Worm (Caenorhabditis elegans): ENCODE data around the gene Y37D8A.29.
A peak's percentile ranks its signal among the peaks of the same experiment; 100 is the strongest.

Gene Y37D8A.29

DNA sequence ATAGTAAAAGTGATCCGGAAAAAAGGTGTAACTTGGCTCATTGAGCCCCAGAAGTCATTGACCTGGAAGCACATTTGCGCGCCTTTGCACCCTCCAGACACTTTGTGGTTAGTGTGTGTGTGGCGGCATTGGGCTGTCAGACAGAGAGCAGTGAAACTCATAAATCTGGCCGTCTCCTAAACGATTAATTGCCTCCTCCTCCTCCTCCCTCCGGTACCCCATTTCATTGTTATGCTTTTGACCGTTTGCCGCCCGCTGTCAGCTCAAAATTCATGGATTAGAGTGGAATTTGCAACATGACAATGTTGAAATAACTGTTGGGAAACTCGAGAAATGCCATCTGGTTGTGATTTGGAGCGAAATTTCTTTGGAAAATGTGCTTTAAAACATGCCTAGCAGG is 12.6 kb upstream of the Y37D8A.29 start:
- TF ChIP-seq M03D4.4 (tag; optimal IDR thresholded peaks at IDR 0.05) (no peak), elt-3 (tag; optimal IDR thresholded peaks at IDR 0.05) (no peak), elt-1 (tag; optimal IDR thresholded peaks at IDR 0.05; ENCODE audit: borderline replicate concordance, insufficient read depth) (no peak), ces-1 (GFP tag; optimal IDR thresholded peaks at IDR 0.05) (no peak), lin-13 (tag; optimal IDR thresholded peaks at IDR 0.05) (no peak), cnd-1 (tag; optimal IDR thresholded peaks at IDR 0.05) (no peak), unc-62 (GFP tag; optimal IDR thresholded peaks at IDR 0.05) (peak; percentile 65), nhr-28 (tag; optimal IDR thresholded peaks at IDR 0.05) (no peak)

DNA sequence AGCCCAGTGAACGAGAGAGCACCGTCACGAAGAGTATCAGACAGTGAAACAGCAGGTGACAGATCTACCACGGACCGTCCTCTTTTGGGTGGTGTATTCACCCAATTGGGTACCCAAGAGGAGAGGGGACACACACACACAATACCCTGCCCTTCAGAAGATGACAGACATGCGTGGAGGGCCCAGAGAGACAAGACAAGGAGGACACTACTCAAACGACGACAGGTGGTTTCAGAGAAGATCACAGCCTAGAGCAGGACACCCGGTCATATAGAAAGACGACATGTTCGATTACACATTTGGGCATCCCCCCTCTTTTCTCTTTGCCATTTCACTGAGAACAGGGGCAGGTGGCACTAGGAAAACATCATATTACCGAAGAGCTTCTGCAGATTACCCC is 2.7 kb upstream of the Y37D8A.29 start:
- TF ChIP-seq lsy-2 (tag; optimal IDR thresholded peaks at IDR 0.05): no peak
- TF ChIP-seq sptf-1 (tag; optimal IDR thresholded peaks at IDR 0.05): peak; percentile 23
- peak; percentile 0 for TF ChIP-seq unc-120 (tag; optimal IDR thresholded peaks at IDR 0.05; ENCODE audit: poor library complexity, severe bottlenecking)
- TF ChIP-seq drap-1 (GFP tag; optimal IDR thresholded peaks at IDR 0.05): no peak
- no peak for TF ChIP-seq flh-1 (GFP tag; optimal IDR thresholded peaks at IDR 0.05)
- no peak for TF ChIP-seq zip-8 (tag; optimal IDR thresholded peaks at IDR 0.05)
- no peak for TF ChIP-seq ceh-43 (GFP tag; optimal IDR thresholded peaks at IDR 0.05)
- TF ChIP-seq mab-5 (tag; optimal IDR thresholded peaks at IDR 0.05): no peak
- no peak for TF ChIP-seq lin-13 (tag; optimal IDR thresholded peaks at IDR 0.05)
- no peak for TF ChIP-seq ham-2 (GFP tag; optimal IDR thresholded peaks at IDR 0.05)
- TF ChIP-seq unc-62 (GFP tag; optimal IDR thresholded peaks at IDR 0.05): peak; percentile 37
- TF ChIP-seq hlh-1 (tag; optimal IDR thresholded peaks at IDR 0.05): peak; percentile 48
- no peak for TF ChIP-seq blmp-1 (tag; optimal IDR thresholded peaks at IDR 0.05)
- TF ChIP-seq sem-2 (GFP tag; optimal IDR thresholded peaks at IDR 0.05): no peak
- no peak for TF ChIP-seq snpc-4 (tag; optimal IDR thresholded peaks at IDR 0.05)
- TF ChIP-seq tbx-8 (GFP tag; optimal IDR thresholded peaks at IDR 0.05): no peak
- TF ChIP-seq ztf-11 (tag; optimal IDR thresholded peaks at IDR 0.05): no peak
- TF ChIP-seq lin-32 (GFP tag; optimal IDR thresholded peaks at IDR 0.05): peak; percentile 88
- no peak for TF ChIP-seq M03D4.4 (tag; optimal IDR thresholded peaks at IDR 0.05)
- no peak for TF ChIP-seq nhr-28 (tag; optimal IDR thresholded peaks at IDR 0.05)
- no peak for TF ChIP-seq pha-4 (tag; optimal IDR thresholded peaks at IDR 0.05)
- TF ChIP-seq mep-1 (tag; optimal IDR thresholded peaks at IDR 0.05): peak; percentile 59
- no peak for TF ChIP-seq mls-2 (tag; optimal IDR thresholded peaks at IDR 0.05)
- no peak for TF ChIP-seq nhr-12 (tag; optimal IDR thresholded peaks at IDR 0.05)
- peak; percentile 99 for TF ChIP-seq nhr-2 (tag; optimal IDR thresholded peaks at IDR 0.05)
- no peak for TF ChIP-seq unc-39 (tag; optimal IDR thresholded peaks at IDR 0.05)
- no peak for TF ChIP-seq ceh-83 (GFP tag; optimal IDR thresholded peaks at IDR 0.05)
- TF ChIP-seq nhr-237 (tag; optimal IDR thresholded peaks at IDR 0.05): no peak
- TF ChIP-seq nhr-76 (tag; optimal IDR thresholded peaks at IDR 0.05): no peak
- TF ChIP-seq cnd-1 (tag; optimal IDR thresholded peaks at IDR 0.05): peak; percentile 71
- no peak for TF ChIP-seq bed-3 (GFP tag; optimal IDR thresholded peaks at IDR 0.05)
- TF ChIP-seq ces-1 (GFP tag; optimal IDR thresholded peaks at IDR 0.05): no peak

DNA sequence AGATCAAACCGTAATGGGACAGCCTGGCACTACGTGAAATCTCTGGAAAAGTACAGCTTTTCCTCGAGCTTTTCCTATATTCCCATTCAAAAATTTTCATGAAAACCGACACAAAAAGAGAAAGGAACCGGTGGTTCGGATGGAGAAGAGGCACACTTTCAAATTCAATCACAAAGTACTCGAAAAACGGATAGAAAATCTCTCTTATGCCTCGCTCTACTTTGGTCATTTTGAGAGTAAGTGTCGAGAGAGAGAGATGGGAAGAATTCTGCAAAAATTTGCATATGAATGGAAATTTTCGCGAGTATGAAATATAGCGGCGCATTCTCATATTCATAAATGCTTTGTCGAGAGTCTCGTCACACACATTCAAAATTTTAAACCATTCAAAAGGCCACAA is 1.3 kb upstream of the Y37D8A.29 start:
- TF ChIP-seq snpc-4 (tag; optimal IDR thresholded peaks at IDR 0.05) (no peak), ham-2 (GFP tag; optimal IDR thresholded peaks at IDR 0.05) (no peak), sem-2 (GFP tag; optimal IDR thresholded peaks at IDR 0.05) (no peak), unc-62 (GFP tag; optimal IDR thresholded peaks at IDR 0.05) (no peak), ceh-39 (tag; optimal IDR thresholded peaks at IDR 0.05) (no peak), elt-1 (tag; optimal IDR thresholded peaks at IDR 0.05; ENCODE audit: borderline replicate concordance, insufficient read depth) (no peak), ces-1 (GFP tag; optimal IDR thresholded peaks at IDR 0.05) (peak; percentile 81), nhr-76 (tag; optimal IDR thresholded peaks at IDR 0.05) (no peak), mep-1 (tag; optimal IDR thresholded peaks at IDR 0.05) (no peak)

DNA sequence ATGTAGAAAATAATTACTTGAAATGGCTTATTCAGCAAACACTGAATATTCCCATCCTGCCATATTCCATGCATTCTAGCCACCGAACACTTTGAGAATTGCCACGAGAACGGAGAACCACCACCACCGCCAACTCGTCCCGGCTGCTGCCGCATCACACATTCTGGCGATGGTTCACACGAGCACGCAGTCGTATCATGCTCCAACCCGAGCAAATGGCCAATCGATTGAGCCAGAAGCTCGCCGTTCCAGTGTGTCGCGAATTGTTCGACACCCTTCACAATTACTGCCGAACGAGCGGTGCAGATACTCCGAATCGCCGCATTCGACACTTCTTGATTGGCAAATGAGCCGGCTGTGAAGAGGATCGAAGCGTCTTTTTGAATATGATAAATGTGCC is 6.3 kb downstream of the Y37D8A.29 start:
- no peak for TF ChIP-seq blmp-1 (tag; optimal IDR thresholded peaks at IDR 0.05)
- TF ChIP-seq sptf-1 (tag; optimal IDR thresholded peaks at IDR 0.05): no peak

Data from whole organism, mixed stage, embryonic.